Worm (Caenorhabditis elegans) whole organism, midembryonic: ENCODE data around the gene lag-2.

Experiments
- cog-1 ChIP-seq: sonication (generic microtip); optimal IDR thresholded peaks from 2 replicates; lab custom pipeline; 2016; ENCODE audit warnings: missing genetic modification characterization, missing compliant biosample characterization
- flt-1 ChIP-seq: fragments of 200-800 bp; sonication (Bioruptor generic); IDR thresholded peaks from 2 replicates; pipeline ENCODE4 v1.3.6; 2022; ENCODE audit warnings: missing genetic modification characterization, missing compliant biosample characterization
- med-1 ChIP-seq: sonication (generic microtip); optimal IDR thresholded peaks from 2 replicates; lab custom pipeline; 2017; ENCODE audit warnings: missing genetic modification characterization, mild to moderate bottlenecking, missing compliant biosample characterization, antibody characterized with exemption, missing genetic modification reagents; ENCODE audit not compliant: insufficient read depth
- ref-1 ChIP-seq: fragments of 200-800 bp; sonication (Bioruptor generic); conservative IDR thresholded peaks from 2 replicates; pipeline ENCODE4 v1.3.6; 2022; ENCODE audit warnings: missing genetic modification reagents, missing genetic modification characterization, missing compliant biosample characterization

ce11 chrV:3159252-3159651 is 28.9 kb upstream of the lag-2 start, which contains the start of gene C36C5.12:
- TF ChIP-seq ref-1 (no peak), cog-1 (tag; lab: Kevin White, UChicago) (no peak), flt-1 (no peak), med-1 (GFP tag; lab: Kevin White, UChicago) (no peak)
